Worm (Caenorhabditis elegans): ENCODE data around the gene mrp-6.
A peak's percentile ranks its signal among the peaks of the same experiment; 100 is the strongest.

ce11 chrX:4134855-4135254 lies 51.7 kb downstream of the mrp-6 start, which contains the start of gene ZK470.2:
- TF ChIP-seq unc-62 (GFP tag; optimal IDR thresholded peaks at IDR 0.05 in 1 of 2): peak in 1 of 2 experiments; percentile 72
- no peak for TF ChIP-seq unc-62 (tag; optimal IDR thresholded peaks at IDR 0.05)
- TF ChIP-seq nhr-111 (GFP tag; optimal IDR thresholded peaks at IDR 0.05): no peak
- TF ChIP-seq lin-38 (GFP tag; IDR thresholded peaks at IDR 0.05): no peak
- no peak for TF ChIP-seq nhr-11 (tag; optimal IDR thresholded peaks at IDR 0.05)
- no peak for TF ChIP-seq R02D3.7 (tag; optimal IDR thresholded peaks at IDR 0.05)
- no peak for TF ChIP-seq vab-7 (GFP tag; IDR thresholded peaks at IDR 0.05)
- TF ChIP-seq mdt-29 (GFP tag; IDR thresholded peaks at IDR 0.05): no peak
- no peak for TF ChIP-seq pha-4 (GFP tag; IDR thresholded peaks at IDR 0.05)
- no peak for TF ChIP-seq pha-4 (tag; optimal IDR thresholded peaks at IDR 0.05)
- no peak for TF ChIP-seq egl-27 (tag; optimal IDR thresholded peaks at IDR 0.05)
- no peak for TF ChIP-seq nhr-237 (tag; optimal IDR thresholded peaks at IDR 0.05)
- no peak for TF ChIP-seq ces-1 (GFP tag; optimal IDR thresholded peaks at IDR 0.05)

Data from whole organism, L4 larva.